Worm (Caenorhabditis elegans): ENCODE data around the gene dnc-4.

DNA sequence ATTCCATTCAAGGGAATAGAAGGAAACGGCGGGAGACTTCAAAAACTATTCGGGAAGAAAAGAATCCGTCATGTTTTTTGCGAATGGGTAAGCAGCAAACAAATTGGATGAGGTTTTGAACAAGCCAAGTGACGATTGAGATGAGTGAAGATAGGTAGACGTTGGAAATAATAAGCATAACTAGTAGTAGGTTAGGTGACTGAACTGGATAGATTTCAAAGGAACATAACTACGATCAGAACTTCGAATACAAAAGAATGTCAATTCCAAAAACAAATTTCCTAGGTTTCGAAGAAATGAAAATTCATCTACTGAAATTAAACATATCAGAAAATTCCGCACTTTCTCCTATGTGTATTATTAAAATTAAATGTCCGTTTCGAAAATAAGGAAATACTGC, 12.1 kb downstream of the dnc-4 start:
- TF ChIP-seq nhr-237 (tag; optimal IDR thresholded peaks at IDR 0.05) (no peak), nhr-25 (tag; optimal IDR thresholded peaks at IDR 0.05) (no peak), unc-62 (GFP tag; optimal IDR thresholded peaks at IDR 0.05) (no peak), ama-1 (optimal IDR thresholded peaks at IDR 0.05) (no peak), nhr-77 (tag; optimal IDR thresholded peaks at IDR 0.05) (no peak), sea-2 (GFP tag; optimal IDR thresholded peaks at IDR 0.05) (no peak), snpc-4 (tag; optimal IDR thresholded peaks at IDR 0.05) (no peak)

Measured in whole organism, L3 larva.